Fruit fly (Drosophila melanogaster) whole organism, embryonic: Measurements from ENCODE around the gene CG2528.
A peak's percentile ranks its signal among the peaks of the same experiment; 100 is the strongest.

Experiments
- BEAF-32 ChIP-seq: fragments of 200-800 bp; sonication (Bioruptor generic); optimal IDR thresholded peaks from 3 replicates; lab custom pipeline; 2017; ENCODE audit warnings: missing biosample characterization, missing genetic modification characterization, mild to moderate bottlenecking, moderate library complexity, missing genetic modification reagents
- CG10147 ChIP-seq: fragments of 200-800 bp; sonication (Bioruptor generic); optimal IDR thresholded peaks from 2 replicates; lab custom pipeline; 2019; ENCODE audit warnings: missing biosample characterization, mild to moderate bottlenecking, missing genetic modification characterization, moderate library complexity
- CG10366 ChIP-seq: fragments of 200-800 bp; sonication (Bioruptor generic); IDR thresholded peaks from 2 replicates; pipeline ENCODE4 v1.3.6; 2022; ENCODE audit warnings: missing biosample characterization, missing genetic modification characterization
- CG12744 ChIP-seq: fragments of 200-800 bp; sonication (Bioruptor generic); optimal IDR thresholded peaks from 2 replicates; lab custom pipeline; 2016; ENCODE audit warnings: missing biosample characterization, missing genetic modification characterization
- CG12769 ChIP-seq: fragments of 200-800 bp; sonication (Bioruptor generic); optimal IDR thresholded peaks from 2 replicates; lab custom pipeline; 2019; ENCODE audit warnings: missing biosample characterization, mild to moderate bottlenecking, missing genetic modification characterization, moderate library complexity
- CG14860 ChIP-seq: fragments of 200-800 bp; sonication (Bioruptor generic); IDR thresholded peaks from 3 replicates; pipeline ENCODE4 v1.3.6; 2022; ENCODE audit warnings: missing biosample characterization, missing genetic modification characterization; ENCODE audit not compliant: partially characterized antibody
- CG16863 ChIP-seq: fragments of 200-800 bp; sonication (Bioruptor generic); optimal IDR thresholded peaks from 3 replicates; lab custom pipeline; 2016; ENCODE audit warnings: missing biosample characterization, missing genetic modification characterization
- CG17328 ChIP-seq: fragments of 200-800 bp; sonication (Bioruptor generic); IDR thresholded peaks from 2 replicates; pipeline ENCODE4 v1.3.6; 2022; ENCODE audit warnings: missing biosample characterization, missing genetic modification characterization
- CG17385 ChIP-seq: fragments of 200-800 bp; sonication (Bioruptor generic); optimal IDR thresholded peaks from 3 replicates; lab custom pipeline; 2018; ENCODE audit warnings: missing biosample characterization, mild to moderate bottlenecking, missing genetic modification characterization
- CG17802 ChIP-seq: fragments of 200-800 bp; sonication (Bioruptor generic); optimal IDR thresholded peaks from 2 replicates; lab custom pipeline; 2018; ENCODE audit warnings: missing biosample characterization, mild to moderate bottlenecking, missing genetic modification characterization, moderate library complexity
- CG17829 ChIP-seq: fragments of 200-800 bp; optimal IDR thresholded peaks from 2 replicates; lab custom pipeline; 2019; ENCODE audit warnings: missing biosample characterization, mild to moderate bottlenecking, missing genetic modification characterization, moderate library complexity
- CG18011 ChIP-seq: fragments of 200-800 bp; sonication (Bioruptor generic); optimal IDR thresholded peaks from 2 replicates; lab custom pipeline; 2017; ENCODE audit warnings: missing biosample characterization, missing genetic modification characterization, mild to moderate bottlenecking, moderate library complexity, missing genotype
- CG4424 ChIP-seq: fragments of 200-800 bp; sonication (Bioruptor generic); optimal IDR thresholded peaks from 3 replicates; lab custom pipeline; 2016; ENCODE audit warnings: missing biosample characterization, missing genetic modification characterization
- CG6689 ChIP-seq: fragments of 200-800 bp; sonication (Bioruptor generic); IDR thresholded peaks from 2 replicates; pipeline ENCODE4 v1.3.6; 2022; ENCODE audit warnings: missing biosample characterization, missing genetic modification characterization
- CG6813 ChIP-seq: fragments of 200-800 bp; sonication (Bioruptor generic); optimal IDR thresholded peaks from 2 replicates; lab custom pipeline; 2017; ENCODE audit warnings: missing biosample characterization, missing genetic modification characterization, mild to moderate bottlenecking, moderate library complexity, missing genetic modification reagents
- CG7556 ChIP-seq: fragments of 200-800 bp; sonication (Bioruptor generic); optimal IDR thresholded peaks from 2 replicates; lab custom pipeline; 2017; ENCODE audit warnings: missing biosample characterization, mild to moderate bottlenecking, missing genetic modification characterization
- CG8359 ChIP-seq: fragments of 200-800 bp; sonication (Bioruptor generic); optimal IDR thresholded peaks from 2 replicates; lab custom pipeline; 2017; ENCODE audit warnings: missing biosample characterization, mild to moderate bottlenecking, missing genetic modification characterization, borderline replicate concordance
- CTCF ChIP-seq: fragments of 200-800 bp; sonication (Bioruptor generic); optimal IDR thresholded peaks from 2 replicates; lab custom pipeline; 2017; ENCODE audit warnings: missing biosample characterization, mild to moderate bottlenecking, missing genetic modification characterization, moderate library complexity
- CkIIα-i1 ChIP-seq: fragments of 200-800 bp; sonication (Bioruptor generic); IDR thresholded peaks from 2 replicates; pipeline ENCODE4 v1.3.6; 2022; ENCODE audit warnings: missing biosample characterization, missing genetic modification characterization
- D ChIP-seq, 2 experiments: fragments of 200-800 bp in 1 of 2; fragments of >200 bp in 1 of 2; sonication (Bioruptor generic) in 1 of 2; optimal IDR thresholded peaks; 2 replicates in 1 of 2; 3 replicates in 1 of 2; lab custom pipeline; 2017; ENCODE audit warnings: mild to moderate bottlenecking in 1 of 2, missing biosample characterization in 1 of 2, missing genetic modification characterization in 1 of 2, missing genetic modification reagents in 1 of 2
- Dip3 ChIP-seq: fragments of 200-800 bp; sonication (Bioruptor generic); optimal IDR thresholded peaks from 3 replicates; lab custom pipeline; 2016; ENCODE audit warnings: missing biosample characterization, missing genetic modification characterization
- Dp ChIP-seq: fragments of 200-800 bp; sonication (Bioruptor generic); optimal IDR thresholded peaks from 2 replicates; lab custom pipeline; 2018; ENCODE audit warnings: missing biosample characterization, mild to moderate bottlenecking, missing genetic modification characterization, moderate library complexity
- Fer2 ChIP-seq: fragments of 200-800 bp; sonication (Bioruptor generic); optimal IDR thresholded peaks from 2 replicates; lab custom pipeline; 2018; ENCODE audit warnings: missing biosample characterization, mild to moderate bottlenecking, missing genetic modification characterization, moderate library complexity
- HLH54F ChIP-seq: fragments of 200-800 bp; sonication (Bioruptor generic); optimal IDR thresholded peaks from 3 replicates; lab custom pipeline; 2016; ENCODE audit warnings: missing biosample characterization, missing genetic modification characterization
- Mes4 ChIP-seq: fragments of 200-800 bp; sonication (Bioruptor generic); optimal IDR thresholded peaks from 2 replicates; lab custom pipeline; 2016; ENCODE audit warnings: missing biosample characterization, missing genetic modification characterization
- Nf-YA ChIP-seq: fragments of 200-800 bp; sonication (Bioruptor generic); IDR thresholded peaks from 2 replicates; pipeline ENCODE4 v1.3.6; 2022; ENCODE audit warnings: missing biosample characterization, missing genetic modification characterization
- Nf-YC ChIP-seq: fragments of 200-800 bp; optimal IDR thresholded peaks from 3 replicates; lab custom pipeline; 2019; ENCODE audit warnings: missing biosample characterization, mild to moderate bottlenecking, missing genetic modification characterization, moderate library complexity
- Poxn ChIP-seq: fragments of 200-800 bp; sonication (Bioruptor generic); IDR thresholded peaks from 2 replicates; pipeline ENCODE4 v1.3.6; 2022; ENCODE audit warnings: missing biosample characterization, missing genetic modification characterization
- Scr ChIP-seq: fragments of 200-800 bp; sonication (Bioruptor generic); IDR thresholded peaks from 2 replicates; pipeline ENCODE4 v1.3.6; 2022; ENCODE audit warnings: missing biosample characterization, missing genetic modification characterization; ENCODE audit not compliant: partially characterized antibody
- Sry-δ ChIP-seq: fragments of 200-800 bp; sonication (Bioruptor generic); optimal IDR thresholded peaks from 2 replicates; lab custom pipeline; 2016; ENCODE audit warnings: missing biosample characterization, missing genetic modification characterization
- Tbp ChIP-seq: fragments of >200 bp; optimal IDR thresholded peaks from 2 replicates; lab custom pipeline; 2018; ENCODE audit warnings: missing biosample characterization, missing genetic modification characterization
- bigmax ChIP-seq: fragments of 200-800 bp; sonication (Bioruptor generic); optimal IDR thresholded peaks from 2 replicates; lab custom pipeline; 2018; ENCODE audit warnings: missing biosample characterization, mild to moderate bottlenecking, missing genetic modification characterization
- bowl ChIP-seq: fragments of 200-800 bp; sonication (Bioruptor generic); IDR thresholded peaks from 2 replicates; pipeline ENCODE4 v1.3.6; 2022; ENCODE audit warnings: missing biosample characterization, missing genetic modification characterization
- cas ChIP-seq: fragments of 200-800 bp; sonication (Bioruptor generic); IDR thresholded peaks from 2 replicates; pipeline ENCODE4 v1.3.6; 2022; ENCODE audit warnings: missing biosample characterization, missing genetic modification characterization
- chm ChIP-seq: fragments of 200-800 bp; sonication (Bioruptor generic); IDR thresholded peaks from 2 replicates; pipeline ENCODE4 v1.3.6; 2022; ENCODE audit warnings: missing biosample characterization, missing genetic modification characterization
- fd102C ChIP-seq: fragments of 200-800 bp; sonication (Bioruptor generic); optimal IDR thresholded peaks from 2 replicates; lab custom pipeline; 2018; ENCODE audit warnings: missing biosample characterization, mild to moderate bottlenecking, missing genetic modification characterization, moderate library complexity
- fu2 ChIP-seq: fragments of 200-800 bp; sonication (Bioruptor generic); optimal IDR thresholded peaks from 2 replicates; lab custom pipeline; 2016; ENCODE audit warnings: missing biosample characterization, missing genetic modification characterization
- gce ChIP-seq: fragments of 200-800 bp; sonication (Bioruptor generic); IDR thresholded peaks from 3 replicates; pipeline ENCODE4 v1.3.6; 2022; ENCODE audit warnings: missing biosample characterization, missing genetic modification characterization
- gem ChIP-seq: fragments of 200-800 bp; sonication (Bioruptor generic); optimal IDR thresholded peaks from 2 replicates; lab custom pipeline; 2019; ENCODE audit warnings: missing biosample characterization, mild to moderate bottlenecking, missing genetic modification characterization, moderate library complexity
- lmd ChIP-seq: fragments of 200-800 bp; sonication (Bioruptor generic); IDR thresholded peaks from 2 replicates; pipeline ENCODE4 v1.3.6; 2022; ENCODE audit warnings: missing biosample characterization, missing genetic modification characterization
- lov ChIP-seq, 2 experiments: fragments of 200-800 bp in 1 of 2; fragments of >200 bp in 1 of 2; sonication (Bioruptor generic) in 1 of 2; IDR thresholded peaks in 1 of 2; optimal IDR thresholded peaks in 1 of 2; 2 replicates in 1 of 2; 3 replicates in 1 of 2; pipeline versions ENCODE4 v1.3.6 to Lab custom; 2017 to 2022; ENCODE audit warnings: missing biosample characterization in 1 of 2, missing genetic modification characterization in 1 of 2
- nom ChIP-seq: fragments of 200-800 bp; sonication (Bioruptor generic); optimal IDR thresholded peaks from 2 replicates; lab custom pipeline; 2017; ENCODE audit warnings: missing biosample characterization, missing genetic modification characterization, mild to moderate bottlenecking, moderate library complexity, missing genetic modification reagents
- prd ChIP-seq, 3 experiments: fragments of >200 bp in 2 of 3; fragments of 200-800 bp in 1 of 3; sonication (Bioruptor generic) in 1 of 3; optimal IDR thresholded peaks in 2 of 3; IDR thresholded peaks in 1 of 3; 2 replicates in 2 of 3; 3 replicates in 1 of 3; pipeline versions ENCODE4 v1.3.6 to Lab custom; 2017 to 2022; ENCODE audit warnings: missing biosample characterization in 1 of 3, missing genetic modification characterization in 1 of 3
- repo ChIP-seq: fragments of 200-800 bp; sonication (Bioruptor generic); optimal IDR thresholded peaks from 2 replicates; lab custom pipeline; 2016; ENCODE audit warnings: missing biosample characterization, missing genetic modification characterization
- ro ChIP-seq: fragments of 200-800 bp; sonication (Bioruptor generic); IDR thresholded peaks from 2 replicates; pipeline ENCODE4 v1.3.6; 2022; ENCODE audit warnings: missing biosample characterization, missing genetic modification characterization
- sim ChIP-seq: fragments of 200-800 bp; sonication (Bioruptor generic); IDR thresholded peaks from 2 replicates; pipeline ENCODE4 v1.3.6; 2022; ENCODE audit warnings: missing biosample characterization, missing genetic modification characterization
- stc ChIP-seq: fragments of 200-800 bp; sonication (Bioruptor generic); IDR thresholded peaks from 2 replicates; pipeline ENCODE4 v1.3.6; 2022; ENCODE audit warnings: missing biosample characterization, missing genetic modification characterization
- tna ChIP-seq: fragments of 200-800 bp; sonication (Bioruptor generic); IDR thresholded peaks from 2 replicates; pipeline ENCODE4 v1.3.6; 2022; ENCODE audit warnings: missing biosample characterization, missing genetic modification characterization; ENCODE audit not compliant: partially characterized antibody
- trh ChIP-seq: fragments of 200-800 bp; sonication (Bioruptor generic); optimal IDR thresholded peaks from 2 replicates; lab custom pipeline; 2016; ENCODE audit warnings: missing biosample characterization, missing genetic modification characterization
- wek ChIP-seq: fragments of 200-800 bp; sonication (Bioruptor generic); optimal IDR thresholded peaks from 3 replicates; lab custom pipeline; 2018; ENCODE audit warnings: missing biosample characterization, mild to moderate bottlenecking, missing genetic modification characterization, moderate library complexity

CG2528 gene

DNA sequence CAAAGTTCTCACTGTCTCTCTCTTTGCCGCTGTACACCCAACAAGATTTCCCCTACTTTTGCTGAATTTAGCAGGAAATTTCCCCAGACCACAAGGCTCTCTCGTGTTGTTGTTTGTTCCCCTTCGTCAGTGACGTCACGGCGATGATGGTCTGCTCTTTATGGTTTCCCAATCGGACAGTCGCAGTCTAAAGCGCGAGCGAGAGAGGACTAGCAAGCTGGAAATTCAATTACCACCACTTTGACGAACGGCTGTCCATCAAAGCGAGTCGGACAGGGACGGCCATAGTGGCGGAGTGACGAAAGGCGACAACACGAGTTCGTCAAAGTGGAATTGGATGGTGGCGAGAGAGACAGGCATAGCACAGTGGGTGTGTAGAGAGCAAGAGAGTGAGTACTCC, 31.6 kb upstream of the CG2528 start (continued):
- TF ChIP-seq repo (GFP tag; lab: Kevin White, UChicago) = no peak
- TF ChIP-seq Nf-YC (tag; lab: Kevin White, UChicago) = peak; percentile 99
- no peak for TF ChIP-seq fu2 (GFP tag; lab: Kevin White, UChicago)
- no peak for TF ChIP-seq Dp
- no peak for TF ChIP-seq gce (GFP tag; lab: Robert Waterston, UW)
- peak; percentile 2 for TF ChIP-seq CG12744
- TF ChIP-seq bigmax (GFP tag; lab: Kevin White, UChicago) = no peak
- TF ChIP-seq CTCF (GFP tag; lab: Kevin White, UChicago) = no peak
- no peak for TF ChIP-seq Mes4
- TF ChIP-seq stc = no peak
- TF ChIP-seq CG6689 (GFP tag; lab: Robert Waterston, UW) = no peak
- TF ChIP-seq Fer2 (tag; lab: Kevin White, UChicago) = no peak
- TF ChIP-seq Scr (GFP tag; lab: Robert Waterston, UW) = peak; percentile 61
- TF ChIP-seq CG17385 (GFP tag; lab: Kevin White, UChicago) = no peak
- no peak for TF ChIP-seq Dip3
- TF ChIP-seq trh (GFP tag; lab: Kevin White, UChicago) = no peak
- no peak for TF ChIP-seq BEAF-32
- no peak for TF ChIP-seq HLH54F
- peak; percentile 81 for TF ChIP-seq tna (GFP tag; lab: Robert Waterston, UW)
- TF ChIP-seq CG16863 = no peak
- peak; percentile 32; the same call in 1 of the 3 replicates for TF ChIP-seq CG14860 (GFP tag; lab: Robert Waterston, UW)
- TF ChIP-seq CG4424 (GFP tag; lab: Kevin White, UChicago) = no peak
- TF ChIP-seq CG8359 (GFP tag; lab: Kevin White, UChicago) = no peak
- no peak for TF ChIP-seq CG10147
- TF ChIP-seq wek (GFP tag; lab: Kevin White, UChicago) = no peak
- no peak for TF ChIP-seq ro (GFP tag; lab: Robert Waterston, UW)
- no peak for TF ChIP-seq Sry-δ (GFP tag; lab: Kevin White, UChicago)
- TF ChIP-seq cas (GFP tag; lab: Robert Waterston, UW) = no peak
- TF ChIP-seq CG17829 (tag; lab: Kevin White, UChicago) = peak; percentile 35
- TF ChIP-seq CG6813 = no peak
- TF ChIP-seq Nf-YA (GFP tag; lab: Robert Waterston, UW) = peak; percentile 93
- TF ChIP-seq D (optimal IDR thresholded peaks at IDR 0.05; lab: Kevin White, UChicago) = peak; percentile 93
- no peak for TF ChIP-seq D (GFP tag; optimal IDR thresholded peaks at IDR 0.05; lab: Kevin White, UChicago)
- no peak for TF ChIP-seq gem (tag; lab: Kevin White, UChicago)
- TF ChIP-seq lmd (GFP tag; lab: Robert Waterston, UW) = no peak
- no peak for TF ChIP-seq prd (optimal IDR thresholded peaks at IDR 0.05; lab: Kevin White, UChicago)
- TF ChIP-seq prd (GFP tag; IDR thresholded peaks at IDR 0.05; lab: Robert Waterston, UW) = peak; percentile 46; the same call in 1 of the 3 replicates
- no peak for TF ChIP-seq lov (optimal IDR thresholded peaks at IDR 0.05; lab: Kevin White, UChicago)
- 0 out of 3 replicates have a peak, but pooled peaks have one; percentile 23 for TF ChIP-seq lov (GFP tag; IDR thresholded peaks at IDR 0.05; lab: Robert Waterston, UW)
- no peak for TF ChIP-seq CG12769
- TF ChIP-seq CG10366 (GFP tag; lab: Robert Waterston, UW) = no peak
- no peak for TF ChIP-seq CkIIα-i1 (GFP tag; lab: Robert Waterston, UW)
- no peak for TF ChIP-seq chm
- no peak for TF ChIP-seq CG17328
- no peak for TF ChIP-seq sim (GFP tag; lab: Robert Waterston, UW)
- no peak for TF ChIP-seq fd102C (GFP tag; lab: Kevin White, UChicago)
- TF ChIP-seq Tbp = no peak
- TF ChIP-seq CG17802 (tag; lab: Kevin White, UChicago) = no peak
- TF ChIP-seq CG18011 = no peak
- no peak for TF ChIP-seq CG7556
- no peak for TF ChIP-seq nom
- no peak for TF ChIP-seq bowl (GFP tag; lab: Robert Waterston, UW)
- no peak for TF ChIP-seq Poxn (GFP tag; lab: Robert Waterston, UW)
